Fruit fly (Drosophila melanogaster) whole organism, embryonic: ENCODE results near the gene CG43693.

Source experiments
- CG12659 ChIP-seq: fragments of 200-800 bp; sonication (Bioruptor generic); optimal IDR thresholded peaks from 3 replicates; lab custom pipeline; 2017; ENCODE audit warnings: mild to moderate bottlenecking, missing biosample characterization, missing genetic modification reagents, missing genetic modification characterization
- CG15073 ChIP-seq: fragments of 200-800 bp; sonication (Bioruptor generic); optimal IDR thresholded peaks from 2 replicates; lab custom pipeline; 2016; ENCODE audit warnings: missing biosample characterization, missing genetic modification characterization
- CTCF ChIP-seq: fragments of 200-800 bp; sonication (Bioruptor generic); optimal IDR thresholded peaks from 2 replicates; lab custom pipeline; 2017; ENCODE audit warnings: missing biosample characterization, mild to moderate bottlenecking, missing genetic modification characterization, moderate library complexity
- Camta ChIP-seq: fragments of 200-800 bp; sonication (Bioruptor generic); optimal IDR thresholded peaks from 2 replicates; lab custom pipeline; 2016; ENCODE audit warnings: missing biosample characterization, missing genetic modification characterization

dm6 chr3L:11053843-11054242, 2.7 kb upstream of the CG43693 start, which contains the start of gene CG7888:
- no peak for TF ChIP-seq CG15073 (GFP tag; lab: Kevin White, UChicago)
- no peak for TF ChIP-seq CG12659 (GFP tag; lab: Kevin White, UChicago)
- no peak for TF ChIP-seq Camta (GFP tag; lab: Kevin White, UChicago)
- TF ChIP-seq CTCF (GFP tag; lab: Kevin White, UChicago) = no peak
